Worm (Caenorhabditis elegans) whole organism, L4 larva: ENCODE measurements around the gene B0280.11.

Experiments
- D1046.2 ChIP-seq: fragments of 200-800 bp; sonication (Bioruptor generic); IDR thresholded peaks from 2 replicates; pipeline ENCODE4 v1.3.6; 2022; ENCODE audit warnings: missing genetic modification characterization, missing compliant biosample characterization
- F37D6.2 ChIP-seq: sonication (generic microtip); optimal IDR thresholded peaks from 2 replicates; lab custom pipeline; 2016; ENCODE audit warnings: mild to moderate bottlenecking, missing genetic modification characterization, missing compliant biosample characterization
- F44E2.7 ChIP-seq: fragments of 200-800 bp; sonication (Bioruptor generic); IDR thresholded peaks from 2 replicates; pipeline ENCODE4 v2.1.2; 2022; ENCODE audit warnings: missing genetic modification characterization, missing compliant biosample characterization
- T20F7.1 ChIP-seq: fragments of 200-800 bp; sonication (Bioruptor generic); optimal IDR thresholded peaks from 2 replicates; lab custom pipeline; 2018; ENCODE audit warnings: mild to moderate bottlenecking, missing genetic modification characterization, missing compliant biosample characterization
- T26A8.4 ChIP-seq: fragments of 200-800 bp; sonication (Bioruptor generic); IDR thresholded peaks from 2 replicates; pipeline ENCODE4 v1.3.6; 2022; ENCODE audit warnings: missing genetic modification characterization, missing compliant biosample characterization
- Y105C5A.15 ChIP-seq: fragments of 200-800 bp; sonication (Bioruptor generic); IDR thresholded peaks from 2 replicates; pipeline ENCODE4 v1.3.6; 2022; ENCODE audit warnings: missing genetic modification characterization, missing compliant biosample characterization
- Y5F2A.4 ChIP-seq: fragments of 200-800 bp; sonication (Bioruptor generic); optimal IDR thresholded peaks from 2 replicates; lab custom pipeline; 2018; ENCODE audit warnings: mild to moderate bottlenecking, missing genetic modification characterization, missing compliant biosample characterization
- Y75B8A.6 ChIP-seq: fragments of 200-800 bp; sonication (Bioruptor generic); IDR thresholded peaks from 2 replicates; pipeline ENCODE4 v1.3.6; 2022; ENCODE audit warnings: missing genetic modification reagents, missing genetic modification characterization, missing compliant biosample characterization
- ZK337.2 ChIP-seq: fragments of 200-800 bp; sonication (Bioruptor generic); IDR thresholded peaks from 2 replicates; pipeline ENCODE4 v1.3.6; 2022; ENCODE audit warnings: missing genetic modification reagents, missing genetic modification characterization, missing compliant biosample characterization
- ZK546.5 ChIP-seq, 2 experiments: sonication (generic microtip); optimal IDR thresholded peaks; 2 replicates each; lab custom pipeline; 2017; ENCODE audit warnings: missing biosample characterization in 2 of 2, missing genetic modification characterization in 2 of 2
- aha-1 ChIP-seq: fragments of 150-350 bp; peaks from one replicate; lab custom pipeline; 2014; ENCODE audit warnings: missing biosample characterization, missing genetic modification characterization
- aly-2 ChIP-seq: sonication (generic microtip); optimal IDR thresholded peaks from 2 replicates; lab custom pipeline; 2018; ENCODE audit warnings: missing biosample characterization, missing genetic modification characterization
- attf-4 ChIP-seq: sonication (generic microtip); optimal IDR thresholded peaks from 3 replicates; lab custom pipeline; 2017; ENCODE audit warnings: missing biosample characterization, missing genetic modification characterization
- ceh-62 ChIP-seq: sonication (generic microtip); optimal IDR thresholded peaks from 2 replicates; lab custom pipeline; 2017; ENCODE audit warnings: missing biosample characterization, missing genetic modification characterization
- ctbp-1 ChIP-seq: fragments of 200-800 bp; sonication (Bioruptor generic); IDR thresholded peaks from 2 replicates; pipeline ENCODE4 v1.3.6; 2022; ENCODE audit warnings: missing genetic modification reagents, missing genetic modification characterization, missing compliant biosample characterization
- daf-12 ChIP-seq: fragments of 150-350 bp; optimal IDR thresholded peaks from 2 replicates; lab custom pipeline; 2014; ENCODE audit warnings: missing biosample characterization, missing genetic modification reagents, missing genetic modification characterization
- daf-16 ChIP-seq, 3 experiments: sonication (generic microtip); optimal IDR thresholded peaks; 2 replicates each; lab custom pipeline; 2016 to 2017; ENCODE audit warnings: missing genetic modification characterization in 3 of 3, missing genetic modification reagents in 3 of 3, mild to moderate bottlenecking in 2 of 3, missing compliant biosample characterization in 2 of 3, missing biosample characterization in 1 of 3, moderate library complexity in 1 of 3
- daf-19 ChIP-seq: fragments of 200-800 bp; sonication (Bioruptor generic); conservative IDR thresholded peaks from 2 replicates; pipeline ENCODE4 v1.3.6; 2022; ENCODE audit warnings: missing genetic modification characterization, missing compliant biosample characterization
- daf-8 ChIP-seq: fragments of 200-800 bp; sonication (Bioruptor generic); IDR thresholded peaks from 2 replicates; pipeline ENCODE4 v1.3.6; 2022; ENCODE audit warnings: missing genetic modification characterization, missing compliant biosample characterization
- dmd-6 ChIP-seq: fragments of 200-800 bp; sonication (Bioruptor generic); IDR thresholded peaks from 2 replicates; pipeline ENCODE4 v1.3.6; 2022; ENCODE audit warnings: missing genetic modification reagents, missing genetic modification characterization, missing compliant biosample characterization
- dmd-8 ChIP-seq: fragments of 200-800 bp; sonication (Bioruptor generic); IDR thresholded peaks from 2 replicates; pipeline ENCODE4 v1.3.6; 2022; ENCODE audit warnings: missing genetic modification characterization, missing compliant biosample characterization
- dpl-1 ChIP-seq: fragments of 150-350 bp; optimal IDR thresholded peaks from 2 replicates; lab custom pipeline; 2014; ENCODE audit warnings: missing biosample characterization, missing genetic modification reagents, missing genetic modification characterization
- duxl-1 ChIP-seq: sonication (generic microtip); optimal IDR thresholded peaks from 2 replicates; lab custom pipeline; 2016; ENCODE audit warnings: mild to moderate bottlenecking, missing genetic modification characterization, moderate library complexity, missing compliant biosample characterization; ENCODE audit not compliant: poor library complexity
- egl-27 ChIP-seq: sonication (generic microtip); optimal IDR thresholded peaks from 3 replicates; lab custom pipeline; 2017; ENCODE audit warnings: missing biosample characterization, missing genetic modification reagents, missing genetic modification characterization
- egl-43 ChIP-seq: fragments of 200-800 bp; sonication (Bioruptor generic); IDR thresholded peaks from 2 replicates; pipeline ENCODE4 v1.3.6; 2022; ENCODE audit warnings: missing genetic modification reagents, missing genetic modification characterization, missing compliant biosample characterization
- fkh-10 ChIP-seq: fragments of 150-350 bp; optimal IDR thresholded peaks from 2 replicates; lab custom pipeline; 2014; ENCODE audit warnings: missing biosample characterization, missing genetic modification reagents, missing genetic modification characterization
- fos-1 ChIP-seq: fragments of 150-350 bp; optimal IDR thresholded peaks from 2 replicates; lab custom pipeline; 2014; ENCODE audit warnings: missing biosample characterization, missing genetic modification characterization
- hif-1 ChIP-seq, 2 experiments: sonication (generic microtip); optimal IDR thresholded peaks; 2 replicates each; lab custom pipeline; 2016 to 2017; ENCODE audit warnings: missing compliant biosample characterization in 2 of 2, missing genetic modification characterization in 2 of 2, missing genetic modification reagents in 2 of 2, missing genotype in 2 of 2, mild to moderate bottlenecking in 1 of 2
- hlh-11 ChIP-seq: fragments of 200-800 bp; sonication (Bioruptor generic); optimal IDR thresholded peaks from 2 replicates; lab custom pipeline; 2018; ENCODE audit warnings: mild to moderate bottlenecking, missing genetic modification characterization, missing compliant biosample characterization
- lin-38 ChIP-seq: fragments of 200-800 bp; sonication (Bioruptor generic); IDR thresholded peaks from 2 replicates; pipeline ENCODE4 v1.3.6; 2022; ENCODE audit warnings: missing genetic modification reagents, missing genetic modification characterization, missing compliant biosample characterization
- lir-3 ChIP-seq: sonication (generic microtip); optimal IDR thresholded peaks from 2 replicates; lab custom pipeline; 2016; ENCODE audit warnings: mild to moderate bottlenecking, missing genetic modification characterization, missing compliant biosample characterization
- lsy-2 ChIP-seq, 2 experiments: fragments of 150-350 bp in 1 of 2; sonication (generic microtip) in 1 of 2; optimal IDR thresholded peaks; 2 replicates each; lab custom pipeline; 2014 to 2017; ENCODE audit warnings: missing biosample characterization in 2 of 2, missing genetic modification characterization in 2 of 2
- mep-1 ChIP-seq: fragments of 150-350 bp; sonication (generic microtip); optimal IDR thresholded peaks from 3 replicates; lab custom pipeline; 2014; ENCODE audit warnings: missing biosample characterization, missing genetic modification characterization
- mxl-2 ChIP-seq: fragments of 200-800 bp; sonication (Bioruptor generic); conservative IDR thresholded peaks from 2 replicates; pipeline ENCODE4 v1.3.6; 2022; ENCODE audit warnings: missing genetic modification reagents, missing genetic modification characterization, missing compliant biosample characterization
- nhr-111 ChIP-seq: fragments of 200-800 bp; sonication (Bioruptor generic); optimal IDR thresholded peaks from 2 replicates; lab custom pipeline; 2018; ENCODE audit warnings: mild to moderate bottlenecking, missing genetic modification characterization, missing compliant biosample characterization
- nhr-25 ChIP-seq: sonication (generic microtip); optimal IDR thresholded peaks from 2 replicates; lab custom pipeline; 2017; ENCODE audit warnings: missing genetic modification characterization, mild to moderate bottlenecking, missing compliant biosample characterization, antibody characterized with exemption, moderate library complexity, borderline replicate concordance; ENCODE audit not compliant: insufficient read depth
- nhr-28 ChIP-seq: fragments of 150-350 bp; optimal IDR thresholded peaks from 2 replicates; lab custom pipeline; 2014; ENCODE audit warnings: missing biosample characterization, missing genetic modification characterization
- nhr-76 ChIP-seq: fragments of 150-350 bp; optimal IDR thresholded peaks from 2 replicates; lab custom pipeline; 2014; ENCODE audit warnings: missing biosample characterization, missing genetic modification characterization
- nhr-77 ChIP-seq: fragments of 150-350 bp; optimal IDR thresholded peaks from 2 replicates; lab custom pipeline; 2014; ENCODE audit warnings: missing biosample characterization, missing genetic modification characterization
- php-3 ChIP-seq: fragments of 200-800 bp; sonication (Bioruptor generic); IDR thresholded peaks from 2 replicates; pipeline ENCODE4 v1.3.6; 2022; ENCODE audit warnings: missing genetic modification reagents, missing genetic modification characterization, missing compliant biosample characterization
- sdz-12 ChIP-seq: fragments of 200-800 bp; sonication (Bioruptor generic); optimal IDR thresholded peaks from 2 replicates; lab custom pipeline; 2018; ENCODE audit warnings: mild to moderate bottlenecking, missing genetic modification characterization, missing compliant biosample characterization
- set-16 ChIP-seq: fragments of 200-800 bp; sonication (Bioruptor generic); IDR thresholded peaks from 2 replicates; pipeline ENCODE4 v1.3.6; 2022; ENCODE audit warnings: missing genetic modification reagents, missing genetic modification characterization, missing compliant biosample characterization
- snpc-1.2 ChIP-seq: fragments of 200-800 bp; sonication (Bioruptor generic); IDR thresholded peaks from 2 replicates; pipeline ENCODE4 v1.3.6; 2022; ENCODE audit warnings: missing genetic modification reagents, missing genetic modification characterization, missing compliant biosample characterization
- snpc-4 ChIP-seq: fragments of 150-350 bp; optimal IDR thresholded peaks from 2 replicates; lab custom pipeline; 2014; ENCODE audit warnings: missing biosample characterization, missing genetic modification characterization
- unc-39 ChIP-seq: sonication (generic microtip); optimal IDR thresholded peaks from 2 replicates; lab custom pipeline; 2017; ENCODE audit warnings: missing biosample characterization, missing genetic modification characterization
- zag-1 ChIP-seq: fragments of 150-350 bp; optimal IDR thresholded peaks from 2 replicates; lab custom pipeline; 2014; ENCODE audit warnings: missing biosample characterization, missing genetic modification characterization
- zip-11 ChIP-seq: fragments of 200-800 bp; sonication (Bioruptor generic); IDR thresholded peaks from 2 replicates; pipeline ENCODE4 v1.3.6; 2022; ENCODE audit warnings: missing genetic modification characterization, missing compliant biosample characterization
- ztf-7 ChIP-seq: fragments of 150-350 bp; optimal IDR thresholded peaks from 2 replicates; lab custom pipeline; 2014; ENCODE audit warnings: missing biosample characterization, missing genetic modification characterization

Gene B0280.11

DNA sequence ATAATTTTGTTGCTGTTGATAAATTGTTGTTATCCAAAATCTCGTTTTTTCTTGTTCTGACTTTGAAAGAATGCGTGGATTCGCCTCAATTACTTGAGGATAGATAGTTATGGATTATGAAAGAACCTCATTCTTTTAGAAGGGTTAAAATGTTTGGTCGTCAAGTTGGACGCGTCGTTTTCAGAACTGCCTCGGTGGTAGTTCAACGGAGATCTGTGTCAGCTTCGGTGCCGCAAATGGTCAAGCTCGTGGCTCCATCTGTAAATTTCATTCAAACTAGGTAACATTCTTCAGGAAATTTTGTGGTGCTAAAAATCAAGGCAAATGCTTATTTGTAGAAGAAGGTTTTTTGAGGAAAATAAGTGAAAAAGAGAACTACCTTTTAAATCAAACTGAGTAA is 42.5 kb upstream of the B0280.11 start, which contains the start of gene ndab-2 (continued):
- TF ChIP-seq fos-1 (tag; lab: Kevin White, UChicago) (no peak), lir-3 (no peak), hif-1 (tag; optimal IDR thresholded peaks at IDR 0.05; lab: Kevin White, UChicago) (no peak), snpc-1.2 (GFP tag; lab: Robert Waterston, UW) (peak; percentile 56; the same call in 1 of the 2 replicates), set-16 (GFP tag; lab: Robert Waterston, UW) (no peak), F44E2.7 (GFP tag; lab: Robert Waterston, UW) (no peak), nhr-76 (tag; lab: Kevin White, UChicago) (no peak), T20F7.1 (GFP tag; lab: Kevin White, UChicago) (no peak), D1046.2 (GFP tag; lab: Robert Waterston, UW) (no peak), nhr-28 (no peak), dmd-6 (GFP tag; lab: Robert Waterston, UW) (no peak), ZK337.2 (GFP tag; lab: Robert Waterston, UW) (no peak), daf-8 (GFP tag; lab: Robert Waterston, UW) (no peak), nhr-25 (tag; lab: Kevin White, UChicago) (no peak), zag-1 (tag; lab: Kevin White, UChicago) (no peak), T26A8.4 (GFP tag; lab: Robert Waterston, UW) (no peak), mxl-2 (GFP tag; lab: Robert Waterston, UW) (no peak), lin-38 (peak; percentile 53)

DNA sequence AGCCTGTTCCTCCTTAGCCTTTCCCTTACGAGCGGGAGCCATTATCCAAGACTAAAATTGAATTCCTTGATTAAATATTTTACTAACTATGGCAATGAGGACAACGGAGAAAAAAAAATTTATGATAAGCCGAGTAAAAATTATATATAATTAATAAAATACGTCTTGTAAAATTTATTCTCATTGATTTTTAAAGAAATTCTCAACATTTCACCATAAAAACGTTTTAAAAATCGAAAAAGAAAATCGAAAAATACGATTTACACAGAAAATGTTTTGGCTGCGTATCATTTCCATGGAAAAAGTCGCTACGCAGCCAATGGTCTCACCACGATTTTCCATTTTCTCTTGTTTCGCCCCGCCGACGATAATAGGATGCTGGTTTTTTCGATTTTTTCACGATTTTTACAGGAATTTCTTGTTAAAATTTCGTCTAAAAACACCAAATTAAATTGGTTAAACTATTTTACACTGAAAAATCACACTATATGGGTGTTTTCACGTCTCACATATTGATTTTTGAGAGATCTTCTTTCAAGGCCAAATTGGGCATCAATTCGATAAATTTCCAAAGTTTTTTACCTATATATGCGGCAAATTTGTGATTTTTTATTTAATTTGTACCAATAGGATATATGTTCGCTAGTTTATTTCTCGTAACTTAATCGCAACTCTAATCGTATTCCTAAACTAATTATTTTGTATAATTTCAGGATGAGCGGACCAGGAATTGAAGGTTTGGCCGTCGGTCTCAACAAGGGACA is 41.6 kb upstream of the B0280.11 start, which contains the start of the genes rps-14 and rpl-36:
Gene rps-14 (minus strand): TSS at position 51 of the 764 bp plus-strand sequence.
Gene rpl-36 (plus strand): TSS at position 714 of the 764 bp plus-strand sequence.
- no peak for TF ChIP-seq set-16 (GFP tag; lab: Robert Waterston, UW)
- no peak for TF ChIP-seq egl-27 (tag; lab: Kevin White, UChicago)
- TF ChIP-seq daf-16 (GFP tag; optimal IDR thresholded peaks at IDR 0.05; lab: Kevin White, UChicago): peak in 1 of 2 experiments; percentile 33
- peak; percentile 57 for TF ChIP-seq daf-16 (tag; optimal IDR thresholded peaks at IDR 0.05; lab: Kevin White, UChicago)
- TF ChIP-seq aly-2: no peak
- TF ChIP-seq daf-12 (tag; lab: Kevin White, UChicago): no peak
- no peak for TF ChIP-seq zag-1 (tag; lab: Kevin White, UChicago)
- peak; percentile 98 for TF ChIP-seq aha-1 (tag; lab: Kevin White, UChicago)
- no peak for TF ChIP-seq sdz-12 (GFP tag; lab: Kevin White, UChicago)
- no peak for TF ChIP-seq attf-4 (tag; lab: Kevin White, UChicago)
- no peak for TF ChIP-seq zip-11 (GFP tag; lab: Robert Waterston, UW)
- no peak for TF ChIP-seq dmd-8 (GFP tag; lab: Robert Waterston, UW)
- peak; percentile 57 for TF ChIP-seq F37D6.2 (tag; lab: Kevin White, UChicago)
- TF ChIP-seq php-3: no peak
- TF ChIP-seq nhr-111 (GFP tag; lab: Kevin White, UChicago): no peak
- peak in 1 of 2 experiments; percentile 85 for TF ChIP-seq ZK546.5 (tag; optimal IDR thresholded peaks at IDR 0.05; lab: Kevin White, UChicago)
- TF ChIP-seq lsy-2 (tag; optimal IDR thresholded peaks at IDR 0.05; lab: Kevin White, UChicago): peak; percentile 43 to 96
- TF ChIP-seq nhr-77 (tag; lab: Kevin White, UChicago): peak; percentile 94
- no peak for TF ChIP-seq daf-8 (GFP tag; lab: Robert Waterston, UW)
- TF ChIP-seq nhr-28: peak; percentile 64
- peak; percentile 49 for TF ChIP-seq fkh-10 (GFP tag; lab: Kevin White, UChicago)
- TF ChIP-seq Y105C5A.15: no peak
- TF ChIP-seq mep-1: peak; percentile 91
- no peak for TF ChIP-seq daf-19
- TF ChIP-seq ztf-7 (tag; lab: Kevin White, UChicago): peak; percentile 75
- TF ChIP-seq Y75B8A.6: no peak
- TF ChIP-seq unc-39 (tag; lab: Kevin White, UChicago): no peak
- no peak for TF ChIP-seq ceh-62
- peak; percentile 17 for TF ChIP-seq snpc-4 (tag; lab: Kevin White, UChicago)
- peak; percentile 80 for TF ChIP-seq hlh-11 (tag; lab: Kevin White, UChicago)
- peak; percentile 76 for TF ChIP-seq duxl-1
- TF ChIP-seq dpl-1: peak; percentile 89
- TF ChIP-seq ctbp-1 (GFP tag; lab: Robert Waterston, UW): no peak
- no peak for TF ChIP-seq Y5F2A.4 (GFP tag; lab: Kevin White, UChicago)
- no peak for TF ChIP-seq egl-43 (GFP tag; lab: Robert Waterston, UW)
